Fruit fly (Drosophila melanogaster): ENCODE results near the gene Teh3.

Gene Teh3

dm6 chr3L:4230357-4230901, 46.0 kb upstream of the Teh3 start (continued):
- TF ChIP-seq CG10431 (GFP tag; optimal IDR thresholded peaks at IDR 0.05) (peak; percentile 89), D19A (tag; optimal IDR thresholded peaks at IDR 0.05) (peak; percentile 93), abd-A (tag; optimal IDR thresholded peaks at IDR 0.05) (peak; percentile 73), CG12659 (GFP tag; optimal IDR thresholded peaks at IDR 0.05) (peak; percentile 90), CG34422 (GFP tag; IDR thresholded peaks at IDR 0.05) (peak; percentile 81; the same call in 2 of the 3 replicates), CG11398 (GFP tag; optimal IDR thresholded peaks at IDR 0.05) (peak; percentile 91), CG2202 (tag; optimal IDR thresholded peaks at IDR 0.05) (peak; percentile 95), nerfin-1 (tag; optimal IDR thresholded peaks at IDR 0.05) (peak; percentile 93), tap (tag; optimal IDR thresholded peaks at IDR 0.05) (peak; percentile 93), org-1 (GFP tag; optimal IDR thresholded peaks at IDR 0.05) (peak; percentile 92), CG3726 (GFP tag; IDR thresholded peaks at IDR 0.05) (peak; percentile 86; the same call in 2 of the 3 replicates), bsh (GFP tag; optimal IDR thresholded peaks at IDR 0.05) (peak; percentile 87 to 96), Lim3 (GFP tag; IDR thresholded peaks at IDR 0.05) (0 out of 2 replicates have a peak, but pooled peaks have one; percentile 56), D (optimal IDR thresholded peaks at IDR 0.05) (no peak), D (GFP tag; optimal IDR thresholded peaks at IDR 0.05) (peak; percentile 98), CG2875 (GFP tag; optimal IDR thresholded peaks at IDR 0.05) (peak; percentile 92), shn (GFP tag; optimal IDR thresholded peaks at IDR 0.05) (peak; percentile 95), CG18262 (tag; optimal IDR thresholded peaks at IDR 0.05) (peak; percentile 98), inv (GFP tag; IDR thresholded peaks at IDR 0.05; ENCODE audit: partially characterized antibody) (no peak), sim (GFP tag; IDR thresholded peaks at IDR 0.05) (peak; percentile 86), Hr51 (GFP tag; optimal IDR thresholded peaks at IDR 0.05) (peak; percentile 92 to 93), CG1603 (tag; optimal IDR thresholded peaks at IDR 0.05) (peak; percentile 94), Elba2 (GFP tag; optimal IDR thresholded peaks at IDR 0.05) (peak; percentile 87), Sry-β (GFP tag; optimal IDR thresholded peaks at IDR 0.05) (peak; percentile 62), caup (GFP tag; optimal IDR thresholded peaks at IDR 0.05; ENCODE audit: severe bottlenecking) (peak; percentile 66), Hr3 (GFP tag; optimal IDR thresholded peaks at IDR 0.05) (peak; percentile 94), CG3281 (GFP tag; optimal IDR thresholded peaks at IDR 0.05) (peak; percentile 58), trem (tag; optimal IDR thresholded peaks at IDR 0.05) (peak; percentile 93), stwl (tag; optimal IDR thresholded peaks at IDR 0.05) (peak; percentile 51), CG6765 (GFP tag; optimal IDR thresholded peaks at IDR 0.05) (peak; percentile 31), sr (GFP tag; IDR thresholded peaks at IDR 0.05) (0 out of 3 replicates have a peak, but pooled peaks have one; percentile 29), CG6689 (GFP tag; IDR thresholded peaks at IDR 0.05) (peak; percentile 95), CG8089 (GFP tag; optimal IDR thresholded peaks at IDR 0.05) (peak; percentile 94), CG18599 (GFP tag; optimal IDR thresholded peaks at IDR 0.05) (peak; percentile 80), CG14050 (GFP tag; IDR thresholded peaks at IDR 0.05) (peak; percentile 82), CG5953 (GFP tag; IDR thresholded peaks at IDR 0.05) (peak; percentile 78), Fer2 (tag; optimal IDR thresholded peaks at IDR 0.05) (peak; percentile 65), Meics (GFP tag; optimal IDR thresholded peaks at IDR 0.05) (peak; percentile 67), CG30403 (GFP tag; optimal IDR thresholded peaks at IDR 0.05) (peak; percentile 94), ara (GFP tag; IDR thresholded peaks at IDR 0.05) (peak; percentile 93), mld (GFP tag; IDR thresholded peaks at IDR 0.05; ENCODE audit: partially characterized antibody) (no peak), CG17912 (GFP tag; optimal IDR thresholded peaks at IDR 0.05) (peak; percentile 35), CG17385 (GFP tag; optimal IDR thresholded peaks at IDR 0.05) (peak; percentile 86), CG7928 (GFP tag; optimal IDR thresholded peaks at IDR 0.05) (no peak), CG7786 (GFP tag; optimal IDR thresholded peaks at IDR 0.05) (peak; percentile 91), CG2712 (tag; optimal IDR thresholded peaks at IDR 0.05) (peak; percentile 98), ERR (GFP tag; optimal IDR thresholded peaks at IDR 0.05) (peak; percentile 80), HLH4C (GFP tag; IDR thresholded peaks at IDR 0.05; ENCODE audit: partially characterized antibody) (no peak), ems (GFP tag; optimal IDR thresholded peaks at IDR 0.05) (peak; percentile 91)

Data from whole organism, embryonic.